Fruit fly (Drosophila melanogaster): ENCODE results near the gene ouib.
A peak's percentile ranks its signal among the peaks of the same experiment; 100 is the strongest.

Gene ouib

DNA sequence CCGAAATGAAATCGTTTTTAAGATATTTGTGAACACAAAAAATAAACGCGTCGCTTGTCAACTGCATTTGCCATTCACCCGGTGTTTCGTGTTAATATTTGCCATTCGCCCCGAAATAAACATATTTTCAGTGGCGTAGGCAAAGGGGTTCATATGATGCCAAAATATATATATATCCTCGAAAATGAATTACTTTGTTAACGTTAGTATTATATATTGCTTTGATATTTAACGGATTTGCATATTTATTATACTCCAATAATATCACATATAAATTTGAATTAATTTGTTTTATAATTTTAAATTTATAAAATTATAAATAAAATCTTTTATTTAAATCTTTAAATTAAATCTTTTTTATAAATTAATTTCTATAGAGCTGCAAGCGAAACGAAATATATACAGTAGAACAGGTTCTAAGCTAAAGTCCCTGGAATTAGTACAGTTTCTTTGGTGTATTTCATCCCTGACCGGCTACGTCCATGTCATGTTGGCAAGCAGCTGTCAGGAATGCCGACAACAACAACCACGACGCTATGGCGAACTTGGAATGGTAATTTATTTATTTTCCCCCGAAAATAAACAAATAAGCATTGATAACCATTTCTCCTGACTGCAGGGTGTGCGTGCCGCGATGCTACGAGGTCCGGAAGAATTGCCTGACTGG is 6.5 kb downstream of the ouib start, which contains the start of the genes M1BP and CG8202 (continued):
- TF ChIP-seq slou (GFP tag; optimal IDR thresholded peaks at IDR 0.05) (peak; percentile 41), CG18764 (GFP tag; optimal IDR thresholded peaks at IDR 0.05) (peak; percentile 79), shn (GFP tag; optimal IDR thresholded peaks at IDR 0.05) (peak; percentile 33), Med (GFP tag) (peak; percentile 89), nerfin-2 (GFP tag; IDR thresholded peaks at IDR 0.05; ENCODE audit: partially characterized antibody) (no peak), CG31224 (GFP tag; IDR thresholded peaks at IDR 0.05) (peak; percentile 52), zfh1 (GFP tag; IDR thresholded peaks at IDR 0.05) (peak; percentile 83; the same call in 2 of the 3 replicates), fd102C (GFP tag; optimal IDR thresholded peaks at IDR 0.05) (no peak), CG17359 (tag; optimal IDR thresholded peaks at IDR 0.05) (peak; percentile 84), gce (GFP tag; IDR thresholded peaks at IDR 0.05) (no peak), TFAM (GFP tag; optimal IDR thresholded peaks at IDR 0.05) (no peak), corto (GFP tag; optimal IDR thresholded peaks at IDR 0.05) (peak; percentile 34), CG3995 (GFP tag; optimal IDR thresholded peaks at IDR 0.05) (no peak), CG30403 (GFP tag; optimal IDR thresholded peaks at IDR 0.05) (peak; percentile 90), luna (GFP tag; optimal IDR thresholded peaks at IDR 0.05) (no peak), CG17829 (tag; optimal IDR thresholded peaks at IDR 0.05) (peak; percentile 94), CG13424 (tag; optimal IDR thresholded peaks at IDR 0.05) (peak; percentile 96), CG13287 (GFP tag; IDR thresholded peaks at IDR 0.05; ENCODE audit: partially characterized antibody) (no peak), her (GFP tag; optimal IDR thresholded peaks at IDR 0.05) (no peak), sr (GFP tag; IDR thresholded peaks at IDR 0.05) (no peak), ttk (GFP tag; IDR thresholded peaks at IDR 0.05) (peak; percentile 70; the same call in 1 of the 2 replicates), CG3726 (GFP tag; IDR thresholded peaks at IDR 0.05) (no peak), Side (GFP tag; optimal IDR thresholded peaks at IDR 0.05) (peak; percentile 32), da (GFP tag; optimal IDR thresholded peaks at IDR 0.05) (no peak), Hr51 (GFP tag; optimal IDR thresholded peaks at IDR 0.05) (peak; percentile 50 to 93), CG2875 (GFP tag; optimal IDR thresholded peaks at IDR 0.05) (peak; percentile 76), NfI (GFP tag; optimal IDR thresholded peaks at IDR 0.05) (peak; percentile 92), Abd-B (GFP tag; optimal IDR thresholded peaks at IDR 0.05) (peak; percentile 87), CG11560 (tag; IDR thresholded peaks at IDR 0.05) (peak; percentile 64; the same call in 1 of the 3 replicates), ATbp (GFP tag; optimal IDR thresholded peaks at IDR 0.05) (peak; percentile 67), CG33557 (GFP tag; optimal IDR thresholded peaks at IDR 0.05) (peak; percentile 94), vfl (GFP tag; optimal IDR thresholded peaks at IDR 0.05) (peak; percentile 0), Mrtf (GFP tag; IDR thresholded peaks at IDR 0.05) (peak; percentile 74; the same call in 2 of the 3 replicates), nmo (GFP tag; optimal IDR thresholded peaks at IDR 0.05) (peak; percentile 96), CG14710 (tag; optimal IDR thresholded peaks at IDR 0.05) (peak; percentile 95), Lim3 (GFP tag; IDR thresholded peaks at IDR 0.05) (no peak), nerfin-1 (tag; optimal IDR thresholded peaks at IDR 0.05) (peak; percentile 90), CG13775 (GFP tag; optimal IDR thresholded peaks at IDR 0.05) (peak; percentile 95), Hmx (GFP tag; optimal IDR thresholded peaks at IDR 0.05) (no peak), CG9797 (GFP tag; optimal IDR thresholded peaks at IDR 0.05) (peak; percentile 54), sna (GFP tag; IDR thresholded peaks at IDR 0.05; ENCODE audit: partially characterized antibody) (no peak), insv (GFP tag; optimal IDR thresholded peaks at IDR 0.05) (peak in 1 of 2 experiments; percentile 74), CG13123 (GFP tag; optimal IDR thresholded peaks at IDR 0.05) (peak; percentile 73), NFAT (GFP tag; IDR thresholded peaks at IDR 0.05) (peak; percentile 81), CG7357 (GFP tag; IDR thresholded peaks at IDR 0.05) (peak; percentile 65; the same call in 2 of the 3 replicates), CkIIα-i1 (GFP tag; IDR thresholded peaks at IDR 0.05) (0 out of 2 replicates have a peak, but pooled peaks have one; percentile 7), CG13296 (GFP tag; optimal IDR thresholded peaks at IDR 0.05) (peak; percentile 94), seq (GFP tag; IDR thresholded peaks at IDR 0.05) (peak; percentile 65; the same call in 1 of the 2 replicates), Rx (GFP tag; IDR thresholded peaks at IDR 0.05) (0 out of 2 replicates have a peak, but pooled peaks have one; percentile 40)
